Worm (Caenorhabditis elegans): Measurements from ENCODE around the gene mab-21.

- no peak for TF ChIP-seq lir-3 (tag; optimal IDR thresholded peaks at IDR 0.05; ENCODE audit: poor library complexity)
- TF ChIP-seq mep-1 (tag; optimal IDR thresholded peaks at IDR 0.05): no peak
- no peak for TF ChIP-seq aha-1 (tag; optimal IDR thresholded peaks at IDR 0.05)
- TF ChIP-seq lin-13 (GFP tag; optimal IDR thresholded peaks at IDR 0.05): no peak
- no peak for TF ChIP-seq hlh-17 (GFP tag; optimal IDR thresholded peaks at IDR 0.05; ENCODE audit: borderline replicate concordance)
- TF ChIP-seq vab-15 (tag; optimal IDR thresholded peaks at IDR 0.05): no peak
- TF ChIP-seq nhr-11 (tag; optimal IDR thresholded peaks at IDR 0.05): no peak
- TF ChIP-seq nhr-77 (tag; optimal IDR thresholded peaks at IDR 0.05): no peak
- no peak for TF ChIP-seq efl-1 (optimal IDR thresholded peaks at IDR 0.05)
- no peak for TF ChIP-seq efl-1 (GFP tag; optimal IDR thresholded peaks at IDR 0.05 in 1 of 2)
- TF ChIP-seq dpl-1 (GFP tag; optimal IDR thresholded peaks at IDR 0.05): no peak
- no peak for TF ChIP-seq fkh-10 (GFP tag; optimal IDR thresholded peaks at IDR 0.05)
- no peak for TF ChIP-seq sox-4 (tag; optimal IDR thresholded peaks at IDR 0.05)
Measured at ce11 chrIII:4601286-4601685, 733 bp downstream of the mab-21 start.
